Worm (Caenorhabditis elegans) whole organism, late embryonic: ENCODE measurements around the gene ippk-1.

Experiments used
- C38D4.7 ChIP-seq: fragments of 200-800 bp; sonication (Bioruptor generic); optimal IDR thresholded peaks from 2 replicates; lab custom pipeline; 2018; ENCODE audit warnings: mild to moderate bottlenecking, missing genetic modification characterization, moderate library complexity, missing compliant biosample characterization
- T23F11.4 ChIP-seq: fragments of 200-800 bp; sonication (Bioruptor generic); optimal IDR thresholded peaks from 2 replicates; lab custom pipeline; 2018; ENCODE audit warnings: mild to moderate bottlenecking, missing genetic modification characterization, missing compliant biosample characterization
- ceh-18 ChIP-seq: sonication (generic microtip); optimal IDR thresholded peaks from 2 replicates; lab custom pipeline; 2016; ENCODE audit warnings: missing genetic modification characterization, missing compliant biosample characterization
- ceh-19 ChIP-seq: fragments of 200-800 bp; sonication (Bioruptor generic); optimal IDR thresholded peaks from 2 replicates; lab custom pipeline; 2018; ENCODE audit warnings: mild to moderate bottlenecking, missing genetic modification characterization, missing compliant biosample characterization
- ceh-31 ChIP-seq: sonication (generic microtip); optimal IDR thresholded peaks from 2 replicates; lab custom pipeline; 2016; ENCODE audit warnings: missing genetic modification characterization, missing compliant biosample characterization
- ceh-34 ChIP-seq: sonication (generic microtip); optimal IDR thresholded peaks from 2 replicates; lab custom pipeline; 2016; ENCODE audit warnings: mild to moderate bottlenecking, missing genetic modification characterization, missing compliant biosample characterization
- ceh-48 ChIP-seq: sonication (generic microtip); optimal IDR thresholded peaks from 2 replicates; lab custom pipeline; 2016; ENCODE audit warnings: missing genetic modification characterization, inconsistent platforms, missing compliant biosample characterization
- ceh-6 ChIP-seq: fragments of 200-800 bp; sonication (Bioruptor generic); optimal IDR thresholded peaks from 2 replicates; lab custom pipeline; 2018; ENCODE audit warnings: mild to moderate bottlenecking, missing genetic modification characterization, missing compliant biosample characterization
- che-1 ChIP-seq: sonication (generic microtip); optimal IDR thresholded peaks from 2 replicates; lab custom pipeline; 2016; ENCODE audit warnings: mild to moderate bottlenecking, missing genetic modification characterization, missing compliant biosample characterization
- dmd-4 ChIP-seq: sonication (generic microtip); optimal IDR thresholded peaks from 2 replicates; lab custom pipeline; 2016; ENCODE audit warnings: borderline replicate concordance, missing genetic modification characterization, missing compliant biosample characterization
- eyg-1 ChIP-seq: sonication (generic microtip); optimal IDR thresholded peaks from 2 replicates; lab custom pipeline; 2016; ENCODE audit warnings: missing genotype, missing genetic modification characterization, missing compliant biosample characterization
- hlh-15 ChIP-seq: sonication (generic microtip); optimal IDR thresholded peaks from 2 replicates; lab custom pipeline; 2016; ENCODE audit warnings: missing genetic modification characterization, missing compliant biosample characterization
- hlh-30 ChIP-seq: sonication (generic microtip); optimal IDR thresholded peaks from 2 replicates; lab custom pipeline; 2017; ENCODE audit warnings: antibody characterized with exemption, missing genetic modification characterization, missing compliant biosample characterization; ENCODE audit not compliant: insufficient read depth
- lim-6 ChIP-seq: sonication (generic microtip); optimal IDR thresholded peaks from 2 replicates; lab custom pipeline; 2016; ENCODE audit warnings: missing genetic modification characterization, missing compliant biosample characterization
- mec-3 ChIP-seq: sonication (generic microtip); optimal IDR thresholded peaks from 2 replicates; lab custom pipeline; 2016; ENCODE audit warnings: borderline replicate concordance, missing genetic modification characterization, missing compliant biosample characterization
- nfya-1 ChIP-seq: sonication (generic microtip); optimal IDR thresholded peaks from 2 replicates; lab custom pipeline; 2017; ENCODE audit warnings: missing genetic modification characterization, mild to moderate bottlenecking, missing compliant biosample characterization, antibody characterized with exemption, moderate library complexity
- nhr-11 ChIP-seq: fragments of 150-350 bp; optimal IDR thresholded peaks from 2 replicates; lab custom pipeline; 2014; ENCODE audit warnings: missing biosample characterization, missing genetic modification characterization
- nhr-232 ChIP-seq: sonication (generic microtip); optimal IDR thresholded peaks from 2 replicates; lab custom pipeline; 2016; ENCODE audit warnings: missing genetic modification characterization, missing compliant biosample characterization
- odd-2 ChIP-seq: sonication (generic microtip); optimal IDR thresholded peaks from 2 replicates; lab custom pipeline; 2017; ENCODE audit warnings: antibody characterized with exemption, mild to moderate bottlenecking, missing genetic modification characterization, missing compliant biosample characterization
- pag-3 ChIP-seq: sonication (generic microtip); optimal IDR thresholded peaks from 2 replicates; lab custom pipeline; 2016; ENCODE audit warnings: missing compliant biosample characterization, missing genetic modification characterization, borderline replicate concordance
- pha-4 ChIP-seq: fragments of 150-350 bp; optimal IDR thresholded peaks from 2 replicates; lab custom pipeline; 2018; ENCODE audit warnings: missing biosample characterization, missing genetic modification reagents, missing genetic modification characterization
- pqm-1 ChIP-seq: sonication (generic microtip); optimal IDR thresholded peaks from 2 replicates; lab custom pipeline; 2016; ENCODE audit warnings: missing genetic modification characterization, missing compliant biosample characterization
- pros-1 ChIP-seq: fragments of 150-350 bp; optimal IDR thresholded peaks from 2 replicates; lab custom pipeline; 2014; ENCODE audit warnings: missing biosample characterization, missing genetic modification reagents, missing genetic modification characterization
- ref-2 ChIP-seq: sonication (generic microtip); optimal IDR thresholded peaks from 2 replicates; lab custom pipeline; 2016; ENCODE audit warnings: missing genetic modification characterization, missing compliant biosample characterization
- sdc-2 ChIP-seq: sonication (generic microtip); optimal IDR thresholded peaks from 2 replicates; lab custom pipeline; 2016; ENCODE audit warnings: missing genotype, missing genetic modification characterization, missing compliant biosample characterization
- sox-2 ChIP-seq: fragments of 200-800 bp; sonication (Bioruptor generic); IDR thresholded peaks from 2 replicates; pipeline ENCODE4 v1.3.6; 2022; ENCODE audit warnings: missing genetic modification reagents, missing genetic modification characterization, missing compliant biosample characterization
- sox-4 ChIP-seq: sonication (generic microtip); optimal IDR thresholded peaks from 2 replicates; lab custom pipeline; 2017; ENCODE audit warnings: mild to moderate bottlenecking, missing genetic modification characterization, inconsistent platforms, missing compliant biosample characterization
- tbx-2 ChIP-seq: sonication (generic microtip); optimal IDR thresholded peaks from 2 replicates; lab custom pipeline; 2016; ENCODE audit warnings: missing genetic modification characterization, missing compliant biosample characterization
- ttx-3 ChIP-seq: sonication (generic microtip); optimal IDR thresholded peaks from 2 replicates; lab custom pipeline; 2016; ENCODE audit warnings: missing genetic modification reagents, missing genetic modification characterization, missing compliant biosample characterization
- unc-3 ChIP-seq, 2 experiments: fragments of 200-800 bp in 1 of 2; sonication (Bioruptor generic) in 1 of 2; sonication (generic microtip) in 1 of 2; conservative IDR thresholded peaks in 1 of 2; optimal IDR thresholded peaks in 1 of 2; 2 replicates each; pipeline versions ENCODE4 v1.3.6 to Lab custom; 2016 to 2022; ENCODE audit warnings: missing compliant biosample characterization in 2 of 2, missing genetic modification characterization in 2 of 2, missing genetic modification reagents in 1 of 2
- unc-42 ChIP-seq: sonication (generic microtip); optimal IDR thresholded peaks from 2 replicates; lab custom pipeline; 2016; ENCODE audit warnings: missing genotype, missing genetic modification characterization, missing compliant biosample characterization
- zip-5 ChIP-seq: sonication (generic microtip); optimal IDR thresholded peaks from 2 replicates; lab custom pipeline; 2016; ENCODE audit warnings: missing genetic modification characterization, missing compliant biosample characterization
- ztf-16 ChIP-seq: sonication (generic microtip); optimal IDR thresholded peaks from 2 replicates; lab custom pipeline; 2017; ENCODE audit warnings: missing genetic modification characterization, missing compliant biosample characterization

Gene ippk-1

ce11 chrII:12027697-12028245 is 14.9 kb upstream of the ippk-1 start, which contains the start of gene Y17G7B.8:
TSS of gene Y17G7B.8 (minus strand) at chrII:12027747.
- no peak for TF ChIP-seq sox-4 (tag; lab: Kevin White, UChicago)
- no peak for TF ChIP-seq che-1
- no peak for TF ChIP-seq hlh-30
- TF ChIP-seq odd-2 (tag; lab: Kevin White, UChicago): no peak
- no peak for TF ChIP-seq ceh-19 (GFP tag; lab: Kevin White, UChicago)
- TF ChIP-seq T23F11.4 (GFP tag; lab: Kevin White, UChicago): no peak
- no peak for TF ChIP-seq ceh-31 (tag; lab: Kevin White, UChicago)
- TF ChIP-seq pha-4 (tag; lab: Kevin White, UChicago): no peak
- TF ChIP-seq lim-6 (tag; lab: Kevin White, UChicago): no peak
- TF ChIP-seq tbx-2: no peak

DNA sequence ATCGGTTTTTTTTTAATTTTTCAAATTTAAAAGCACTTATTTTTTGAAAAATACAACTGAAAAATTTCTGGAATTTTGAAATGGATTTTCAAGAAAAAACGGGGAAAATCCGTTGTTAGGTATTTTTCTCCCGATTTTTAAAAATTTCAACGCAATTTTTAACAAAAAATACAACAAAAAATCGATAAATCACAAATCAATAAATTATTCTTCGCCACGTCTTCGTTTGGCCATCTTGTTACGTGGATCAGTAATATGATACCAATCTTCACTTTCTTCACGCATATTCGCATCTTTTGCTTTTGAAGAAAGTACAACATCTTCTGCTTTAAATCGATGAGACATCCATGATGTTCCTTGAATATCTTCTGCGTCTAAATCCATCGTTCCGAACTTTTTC is 14.0 kb upstream of the ippk-1 start:
- TF ChIP-seq nfya-1 (tag; lab: Kevin White, UChicago) (no peak), hlh-30 (no peak), ztf-16 (tag; lab: Kevin White, UChicago) (no peak), dmd-4 (tag; lab: Kevin White, UChicago) (no peak), ttx-3 (tag; lab: Kevin White, UChicago) (no peak)
- TF ChIP-seq, all 69 proteins: peak for 0

DNA sequence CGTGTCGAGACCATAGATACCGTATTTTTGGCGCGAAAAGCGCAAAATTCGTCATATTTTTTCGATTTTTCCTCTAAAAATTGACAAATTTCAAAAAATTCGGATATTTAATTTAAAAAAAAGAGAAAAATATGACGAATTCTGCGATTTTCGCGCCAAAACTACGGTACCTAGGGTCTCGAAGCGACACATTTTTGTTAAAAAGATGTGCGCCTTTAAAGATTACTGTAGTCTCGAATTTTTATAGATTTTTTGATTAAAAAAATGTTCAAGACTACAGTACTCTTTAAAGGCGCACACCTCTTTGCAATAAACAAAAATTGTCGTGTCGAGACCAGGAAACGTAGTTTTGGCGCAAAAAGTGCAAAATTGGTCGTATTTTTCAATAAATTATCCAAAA is 6.6 kb upstream of the ippk-1 start:
- TF ChIP-seq dmd-4 (tag; lab: Kevin White, UChicago) (no peak), zip-5 (tag; lab: Kevin White, UChicago) (no peak)
- TF ChIP-seq, all 69 proteins: peak for 0

ce11 chrII:12036516-12036915 is 6.2 kb upstream of the ippk-1 start, which contains the start of gene cyn-16:
TSS of gene cyn-16 (minus strand) at chrII:12036742.
- TF ChIP-seq ceh-48 (tag; lab: Kevin White, UChicago) (peak; percentile 37), unc-3 (GFP tag; conservative IDR thresholded peaks at IDR 0.05; lab: Robert Waterston, UW) (no peak), unc-3 (tag; optimal IDR thresholded peaks at IDR 0.05; lab: Kevin White, UChicago) (no peak), pqm-1 (tag; lab: Kevin White, UChicago) (no peak), ceh-34 (tag; lab: Kevin White, UChicago) (no peak), ceh-6 (GFP tag; lab: Kevin White, UChicago) (no peak), nhr-11 (tag; lab: Kevin White, UChicago) (no peak), nfya-1 (tag; lab: Kevin White, UChicago) (no peak)

DNA sequence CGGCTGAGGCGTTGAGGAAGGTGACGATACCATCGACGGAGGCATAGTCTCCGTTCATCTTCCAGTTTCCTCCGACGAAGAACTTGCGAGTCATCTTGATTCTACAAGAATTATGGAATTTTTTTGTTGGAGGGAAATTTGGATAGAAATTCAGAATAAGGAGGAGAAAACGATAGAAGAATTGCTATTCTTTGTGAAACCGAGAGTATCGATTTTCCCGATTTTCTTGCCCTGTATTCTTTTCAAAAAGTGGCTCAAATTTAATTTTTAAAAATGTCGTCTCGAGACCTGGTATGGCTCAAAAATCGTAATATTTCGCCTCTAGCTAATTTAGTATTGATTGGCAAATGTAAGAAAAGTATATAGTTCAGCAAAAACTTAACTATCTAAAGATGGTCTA is 3.7 kb upstream of the ippk-1 start, which contains the start of gene tpi-1:
Gene tpi-1, minus strand, starts transcription at position 101 of the 400 bp plus-strand sequence.
- no peak for TF ChIP-seq unc-42 (tag; lab: Kevin White, UChicago)
- no peak for TF ChIP-seq mec-3 (tag; lab: Kevin White, UChicago)
- TF ChIP-seq ref-2: no peak
- TF ChIP-seq nhr-232 (tag; lab: Kevin White, UChicago): no peak
- no peak for TF ChIP-seq sox-2 (GFP tag; lab: Robert Waterston, UW)
- no peak for TF ChIP-seq pros-1 (tag; lab: Kevin White, UChicago)
- no peak for TF ChIP-seq ceh-48 (tag; lab: Kevin White, UChicago)
- no peak for TF ChIP-seq tbx-2
- TF ChIP-seq, all 69 proteins: peak for 0

DNA sequence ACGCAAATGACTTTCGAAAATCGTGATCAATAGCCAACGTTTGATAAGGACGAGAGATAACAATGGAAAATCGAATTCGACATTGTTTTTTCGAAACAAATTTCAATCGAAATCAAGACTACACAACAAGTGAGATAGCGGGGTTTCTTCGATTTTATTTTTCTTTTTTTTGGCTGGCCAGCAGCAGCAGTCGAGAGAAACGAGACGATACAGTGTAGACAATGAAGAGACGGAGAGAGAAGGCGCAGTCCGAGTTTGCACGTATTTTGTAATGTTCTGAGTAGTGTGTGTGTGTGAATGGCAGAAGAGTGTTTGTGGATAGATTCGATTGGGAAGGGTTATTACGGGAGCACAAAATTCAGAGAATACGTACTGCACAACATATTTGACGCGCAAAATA is 2.5 kb upstream of the ippk-1 start:
- TF ChIP-seq unc-42 (tag; lab: Kevin White, UChicago) (peak; percentile 79), pag-3 (tag; lab: Kevin White, UChicago) (no peak), C38D4.7 (no peak), eyg-1 (tag; lab: Kevin White, UChicago) (no peak), nfya-1 (tag; lab: Kevin White, UChicago) (peak; percentile 49), hlh-15 (tag; lab: Kevin White, UChicago) (no peak), tbx-2 (peak; percentile 49), ceh-31 (tag; lab: Kevin White, UChicago) (peak; percentile 37), sdc-2 (tag; lab: Kevin White, UChicago) (peak; percentile 62), ceh-18 (tag; lab: Kevin White, UChicago) (peak; percentile 30)
